Worm (Caenorhabditis elegans) whole organism, early embryonic: ENCODE data around the gene F07G11.2.
"Not testable (repeated sequence)": the region's sequence is repeated elsewhere in the genome, so short reads cannot be mapped to it uniquely, and the experiment has no call there.

Experiments
- flt-1 ChIP-seq: fragments of 200-800 bp; sonication (Bioruptor generic); IDR thresholded peaks from 2 replicates; pipeline ENCODE4 v1.3.6; 2022; ENCODE audit warnings: missing genetic modification characterization, missing compliant biosample characterization
- scrt-1 ChIP-seq: fragments of 200-800 bp; sonication (Bioruptor generic); IDR thresholded peaks from 2 replicates; pipeline ENCODE4 v1.3.6; 2022; ENCODE audit warnings: missing genetic modification characterization, missing compliant biosample characterization

ce11 chrV:7345494-7345893, 40.9 kb downstream of the F07G11.2 start, which contains the start of gene nhr-147:
- not testable (repeated sequence) for TF ChIP-seq scrt-1, flt-1 (GFP tag; lab: Robert Waterston, UW)
